Worm (Caenorhabditis elegans) whole organism, young adult: ENCODE measurements around the gene T09F5.20.
A peak's percentile ranks its signal among the peaks of the same experiment; 100 is the strongest.

ENCODE experiments used
- B0336.3 ChIP-seq: fragments of 200-800 bp; sonication (Bioruptor generic); IDR thresholded peaks from 2 replicates; pipeline ENCODE4 v1.3.6; 2022; ENCODE audit warnings: missing genetic modification characterization, missing compliant biosample characterization
- C06A6.2 ChIP-seq: fragments of 200-800 bp; sonication (Bioruptor generic); conservative IDR thresholded peaks from 2 replicates; pipeline ENCODE4 v1.3.6; 2022; ENCODE audit warnings: missing genetic modification characterization, missing compliant biosample characterization
- C17E4.6 ChIP-seq: fragments of 200-800 bp; sonication (Bioruptor generic); IDR thresholded peaks from 2 replicates; pipeline ENCODE4 v1.3.6; 2022; ENCODE audit warnings: missing genetic modification reagents, missing genetic modification characterization, missing compliant biosample characterization
- D2030.7 ChIP-seq: fragments of 200-800 bp; sonication (Bioruptor generic); IDR thresholded peaks from 2 replicates; pipeline ENCODE4 v1.3.6; 2022; ENCODE audit warnings: missing genetic modification reagents, missing genetic modification characterization, missing compliant biosample characterization
- F10E7.11 ChIP-seq: sonication (generic microtip); optimal IDR thresholded peaks from 2 replicates; lab custom pipeline; 2017; ENCODE audit warnings: mild to moderate bottlenecking, missing genetic modification characterization, moderate library complexity, missing compliant biosample characterization
- F23B12.7 ChIP-seq: sonication (generic microtip); optimal IDR thresholded peaks from 2 replicates; lab custom pipeline; 2017; ENCODE audit warnings: missing genetic modification characterization, mild to moderate bottlenecking, missing compliant biosample characterization, antibody characterized with exemption, moderate library complexity; ENCODE audit not compliant: insufficient read depth
- F49E8.2 ChIP-seq: sonication (generic microtip); optimal IDR thresholded peaks from 3 replicates; lab custom pipeline; 2017; ENCODE audit warnings: missing genetic modification characterization, mild to moderate bottlenecking, missing compliant biosample characterization, antibody characterized with exemption, moderate library complexity; ENCODE audit not compliant: insufficient read depth
- K11D2.4 ChIP-seq: fragments of 200-800 bp; sonication (Bioruptor generic); IDR thresholded peaks from 2 replicates; pipeline ENCODE4 v1.3.6; 2022; ENCODE audit warnings: missing genetic modification reagents, missing genetic modification characterization, missing compliant biosample characterization
- T07F8.4 ChIP-seq: sonication (generic microtip); optimal IDR thresholded peaks from 2 replicates; lab custom pipeline; 2016; ENCODE audit warnings: mild to moderate bottlenecking, missing genetic modification characterization, moderate library complexity, missing compliant biosample characterization
- Y56A3A.18 ChIP-seq: fragments of 200-800 bp; sonication (Bioruptor generic); IDR thresholded peaks from 2 replicates; pipeline ENCODE4 v1.3.6; 2022; ENCODE audit warnings: missing genetic modification reagents, missing genetic modification characterization, missing compliant biosample characterization
- Y95B8A.8 ChIP-seq: fragments of 200-800 bp; sonication (Bioruptor generic); IDR thresholded peaks from 2 replicates; pipeline ENCODE4 v1.3.6; 2022; ENCODE audit warnings: missing genetic modification reagents, missing genetic modification characterization, missing compliant biosample characterization
- athp-1 ChIP-seq: sonication (generic microtip); optimal IDR thresholded peaks from 2 replicates; lab custom pipeline; 2017; ENCODE audit warnings: mild to moderate bottlenecking, missing genetic modification characterization, missing compliant biosample characterization
- bed-2 ChIP-seq: fragments of 200-800 bp; sonication (Bioruptor generic); IDR thresholded peaks from 2 replicates; pipeline ENCODE4 v1.3.6; 2022; ENCODE audit warnings: missing genetic modification reagents, missing genetic modification characterization, missing compliant biosample characterization
- cebp-2 ChIP-seq: fragments of 200-800 bp; sonication (Bioruptor generic); IDR thresholded peaks from 2 replicates; pipeline ENCODE4 v1.3.6; 2022; ENCODE audit warnings: missing genetic modification characterization, missing compliant biosample characterization
- ceh-100 ChIP-seq: fragments of 200-800 bp; sonication (Bioruptor generic); IDR thresholded peaks from 2 replicates; pipeline ENCODE4 v1.3.6; 2022; ENCODE audit warnings: missing genetic modification reagents, missing genetic modification characterization, missing compliant biosample characterization
- chd-7 ChIP-seq: sonication (generic microtip); optimal IDR thresholded peaks from 2 replicates; lab custom pipeline; 2016; ENCODE audit warnings: mild to moderate bottlenecking, missing genetic modification characterization, moderate library complexity, missing compliant biosample characterization
- die-1 ChIP-seq: sonication (generic microtip); optimal IDR thresholded peaks from 2 replicates; lab custom pipeline; 2016; ENCODE audit warnings: missing genotype, mild to moderate bottlenecking, missing genetic modification characterization, missing compliant biosample characterization
- dpff-1 ChIP-seq: sonication (generic microtip); optimal IDR thresholded peaks from 2 replicates; lab custom pipeline; 2017; ENCODE audit warnings: mild to moderate bottlenecking, missing genetic modification characterization, missing compliant biosample characterization
- efl-1 ChIP-seq: fragments of 150-350 bp; optimal IDR thresholded peaks from 2 replicates; lab custom pipeline; 2014; ENCODE audit warnings: missing biosample characterization, missing genetic modification reagents, missing genetic modification characterization
- ekl-4 ChIP-seq: fragments of 200-800 bp; sonication (Bioruptor generic); IDR thresholded peaks from 2 replicates; pipeline ENCODE4 v1.3.6; 2022; ENCODE audit warnings: missing genetic modification reagents, missing genetic modification characterization, missing compliant biosample characterization
- him-1 ChIP-seq: sonication (generic microtip); optimal IDR thresholded peaks from 2 replicates; lab custom pipeline; 2016; ENCODE audit warnings: missing genotype, missing genetic modification reagents, missing genetic modification characterization, missing compliant biosample characterization
- hlh-12 ChIP-seq: sonication (generic microtip); optimal IDR thresholded peaks from 2 replicates; lab custom pipeline; 2016; ENCODE audit warnings: missing genetic modification characterization, missing compliant biosample characterization
- hlh-26 ChIP-seq: fragments of 200-800 bp; sonication (Bioruptor generic); conservative IDR thresholded peaks from 2 replicates; pipeline ENCODE4 v1.3.6; 2022; ENCODE audit warnings: missing genetic modification reagents, missing genetic modification characterization, missing compliant biosample characterization
- hmg-1.2 ChIP-seq: fragments of 200-800 bp; sonication (Bioruptor generic); IDR thresholded peaks from 2 replicates; pipeline ENCODE4 v1.3.6; 2022; ENCODE audit warnings: missing genetic modification reagents, missing genetic modification characterization, missing compliant biosample characterization
- let-526 ChIP-seq: fragments of 200-800 bp; sonication (Bioruptor generic); IDR thresholded peaks from 2 replicates; pipeline ENCODE4 v1.3.6; 2022; ENCODE audit warnings: missing genetic modification reagents, missing genetic modification characterization, missing compliant biosample characterization
- lin-26 ChIP-seq: fragments of 200-800 bp; sonication (Bioruptor generic); IDR thresholded peaks from 2 replicates; pipeline ENCODE4 v1.3.6; 2022; ENCODE audit warnings: missing genetic modification reagents, missing genetic modification characterization, missing compliant biosample characterization
- madf-10 ChIP-seq: sonication (generic microtip); optimal IDR thresholded peaks from 2 replicates; lab custom pipeline; 2016; ENCODE audit warnings: mild to moderate bottlenecking, missing genetic modification characterization, missing compliant biosample characterization
- madf-3 ChIP-seq: fragments of 200-800 bp; sonication (Bioruptor generic); IDR thresholded peaks from 2 replicates; pipeline ENCODE4 v1.3.6; 2022; ENCODE audit warnings: missing genetic modification reagents, missing genetic modification characterization, missing compliant biosample characterization
- mel-28 ChIP-seq: sonication (generic microtip); optimal IDR thresholded peaks from 2 replicates; lab custom pipeline; 2016; ENCODE audit warnings: borderline replicate concordance, mild to moderate bottlenecking, missing genetic modification characterization, missing compliant biosample characterization
- mxl-1 ChIP-seq: sonication (generic microtip); optimal IDR thresholded peaks from 2 replicates; lab custom pipeline; 2016; ENCODE audit warnings: missing genetic modification characterization, missing compliant biosample characterization
- nfyb-1 ChIP-seq: fragments of 200-800 bp; sonication (Bioruptor generic); IDR thresholded peaks from 2 replicates; pipeline ENCODE4 v1.3.6; 2022; ENCODE audit warnings: missing genetic modification reagents, missing genetic modification characterization, missing compliant biosample characterization
- nhr-80 ChIP-seq: sonication (generic microtip); optimal IDR thresholded peaks from 2 replicates; lab custom pipeline; 2016; ENCODE audit warnings: missing genetic modification characterization, missing compliant biosample characterization
- pha-4 ChIP-seq: fragments of 150-350 bp; sonication (generic microtip); optimal IDR thresholded peaks from 2 replicates; lab custom pipeline; 2014; ENCODE audit warnings: missing biosample characterization, missing genetic modification reagents, missing genetic modification characterization
- rpc-1 ChIP-seq, 2 experiments: fragments of 150-350 bp in 1 of 2; sonication (generic microtip) in 1 of 2; optimal IDR thresholded peaks; 2 replicates each; lab custom pipeline; 2014 to 2018; ENCODE audit warnings: missing biosample characterization in 1 of 2, missing genetic modification characterization in 1 of 2, missing genetic modification reagents in 1 of 2, missing genotype in 1 of 2
- sdz-38 ChIP-seq: sonication (generic microtip); optimal IDR thresholded peaks from 2 replicates; lab custom pipeline; 2016; ENCODE audit warnings: missing genotype, missing genetic modification characterization, missing compliant biosample characterization
- snpc-1.1 ChIP-seq: sonication (generic microtip); optimal IDR thresholded peaks from 2 replicates; lab custom pipeline; 2017; ENCODE audit warnings: missing genetic modification characterization, mild to moderate bottlenecking, missing compliant biosample characterization, antibody characterized with exemption, moderate library complexity, missing genotype, missing genetic modification reagents; ENCODE audit not compliant: insufficient read depth
- snpc-1.3 ChIP-seq: sonication (generic microtip); optimal IDR thresholded peaks from 2 replicates; lab custom pipeline; 2017; ENCODE audit warnings: missing genetic modification characterization, mild to moderate bottlenecking, missing compliant biosample characterization, antibody characterized with exemption, moderate library complexity, missing genotype, missing genetic modification reagents; ENCODE audit not compliant: insufficient read depth
- snpc-4 ChIP-seq, 5 experiments: fragments of 150-350 bp in 1 of 5; sonication (generic microtip) in 4 of 5; optimal IDR thresholded peaks; 2 replicates each; lab custom pipeline; 2014 to 2018; ENCODE audit warnings: missing genetic modification characterization in 5 of 5, missing biosample characterization in 3 of 5, antibody characterized with exemption in 2 of 5, mild to moderate bottlenecking in 2 of 5, missing compliant biosample characterization in 2 of 5, missing genotype in 2 of 5, moderate library complexity in 2 of 5, missing genetic modification reagents in 1 of 5
- tbx-9 ChIP-seq: sonication (generic microtip); optimal IDR thresholded peaks from 2 replicates; lab custom pipeline; 2016; ENCODE audit warnings: borderline replicate concordance, missing genetic modification characterization, inconsistent platforms, missing compliant biosample characterization
- xnd-1 ChIP-seq: sonication (generic microtip); optimal IDR thresholded peaks from 2 replicates; lab custom pipeline; 2016; ENCODE audit warnings: missing genotype, missing genetic modification reagents, missing genetic modification characterization, missing compliant biosample characterization
- ztf-22 ChIP-seq: fragments of 200-800 bp; sonication (Bioruptor generic); optimal IDR thresholded peaks from 2 replicates; lab custom pipeline; 2018; ENCODE audit warnings: mild to moderate bottlenecking, missing genetic modification characterization, moderate library complexity, missing compliant biosample characterization
- ztf-26 ChIP-seq: sonication (generic microtip); optimal IDR thresholded peaks from 2 replicates; lab custom pipeline; 2017; ENCODE audit warnings: missing genetic modification characterization, missing compliant biosample characterization
- ztf-28 ChIP-seq: fragments of 200-800 bp; sonication (Bioruptor generic); IDR thresholded peaks from 2 replicates; pipeline ENCODE4 v1.3.6; 2022; ENCODE audit warnings: missing genetic modification reagents, missing genetic modification characterization, missing compliant biosample characterization
- ztf-3 ChIP-seq: fragments of 200-800 bp; sonication (Bioruptor generic); optimal IDR thresholded peaks from 2 replicates; lab custom pipeline; 2018; ENCODE audit warnings: mild to moderate bottlenecking, missing genetic modification characterization, missing compliant biosample characterization

The T09F5.20 gene

ce11 chrV:15187083-15188057, 39.7 kb upstream of the T09F5.20 start, which contains the start of the genes cyn-7 and bath-36 (continued):
- TF ChIP-seq snpc-1.1 (tag; lab: Kevin White, UChicago) (no peak), madf-3 (GFP tag; lab: Robert Waterston, UW) (0 out of 2 replicates have a peak, but pooled peaks have one; percentile 63), bed-2 (GFP tag; lab: Robert Waterston, UW) (no peak), F23B12.7 (tag; lab: Kevin White, UChicago) (peak; percentile 67), nhr-80 (tag; lab: Kevin White, UChicago) (peak; percentile 80), chd-7 (no peak), hlh-26 (GFP tag; lab: Robert Waterston, UW) (no peak), pha-4 (peak; percentile 36), mel-28 (no peak), C06A6.2 (GFP tag; lab: Robert Waterston, UW) (0 out of 2 replicates have a peak, but pooled peaks have one; percentile 31), him-1 (no peak), T07F8.4 (tag; lab: Kevin White, UChicago) (no peak), hlh-12 (no peak), nfyb-1 (peak; percentile 53; the same call in 1 of the 2 replicates), ztf-22 (GFP tag; lab: Kevin White, UChicago) (peak; percentile 9), Y56A3A.18 (no peak), cebp-2 (GFP tag; lab: Robert Waterston, UW) (no peak), dpff-1 (tag; lab: Kevin White, UChicago) (no peak), C17E4.6 (0 out of 2 replicates have a peak, but pooled peaks have one; percentile 26), Y95B8A.8 (0 out of 2 replicates have a peak, but pooled peaks have one; percentile 26), rpc-1 (optimal IDR thresholded peaks at IDR 0.05; lab: Kevin White, UChicago) (peak; percentile 28), rpc-1 (tag; optimal IDR thresholded peaks at IDR 0.05; lab: Kevin White, UChicago) (no peak), sdz-38 (no peak), ceh-100 (GFP tag; lab: Robert Waterston, UW) (peak; percentile 44; the same call in 1 of the 2 replicates), ekl-4 (GFP tag; lab: Robert Waterston, UW) (peak; percentile 52), lin-26 (peak; percentile 34; the same call in 1 of the 2 replicates), xnd-1 (tag; lab: Kevin White, UChicago) (peak; percentile 65), tbx-9 (no peak), ztf-3 (no peak), mxl-1 (tag; lab: Kevin White, UChicago) (no peak), ztf-26 (tag; lab: Kevin White, UChicago) (peak; percentile 49), ztf-28 (GFP tag; lab: Robert Waterston, UW) (no peak), D2030.7 (peak; percentile 62; the same call in 1 of the 2 replicates), die-1 (tag; lab: Kevin White, UChicago) (no peak), madf-10 (tag; lab: Kevin White, UChicago) (peak; percentile 8), K11D2.4 (GFP tag; lab: Robert Waterston, UW) (peak; percentile 71; the same call in 1 of the 2 replicates), let-526 (GFP tag; lab: Robert Waterston, UW) (no peak), athp-1 (tag; lab: Kevin White, UChicago) (no peak), hmg-1.2 (GFP tag; lab: Robert Waterston, UW) (peak; percentile 33), B0336.3 (GFP tag; lab: Robert Waterston, UW) (peak; percentile 55; the same call in 1 of the 2 replicates), F10E7.11 (tag; lab: Kevin White, UChicago) (no peak), F49E8.2 (tag; lab: Kevin White, UChicago) (peak; percentile 15), snpc-4 (GFP tag; optimal IDR thresholded peaks at IDR 0.05; lab: Kevin White, UChicago) (no peak), snpc-4 (tag; optimal IDR thresholded peaks at IDR 0.05; lab: Kevin White, UChicago) (peak in 2 of 4 experiments; percentile 68 to 71), snpc-1.3 (tag; lab: Kevin White, UChicago) (peak; percentile 38), efl-1 (GFP tag; lab: Kevin White, UChicago) (peak; percentile 73)
